Worm (Caenorhabditis elegans): ENCODE data around the gene C10A4.2.

Gene C10A4.2

ce11 chrX:7446485-7446884, 36.5 kb downstream of the C10A4.2 start:
- TF ChIP-seq madf-10 (tag; optimal IDR thresholded peaks at IDR 0.05), result no peak
- no peak for TF ChIP-seq B0336.3 (GFP tag; IDR thresholded peaks at IDR 0.05)
- TF ChIP-seq B0261.1 (tag; optimal IDR thresholded peaks at IDR 0.05), result no peak
- TF ChIP-seq ZK185.1 (tag; optimal IDR thresholded peaks at IDR 0.05; ENCODE audit: poor library complexity, severe bottlenecking), result no peak
- TF ChIP-seq ztf-28 (GFP tag; IDR thresholded peaks at IDR 0.05), result no peak
- TF ChIP-seq C17E4.6 (GFP tag; IDR thresholded peaks at IDR 0.05), result no peak
- no peak for TF ChIP-seq nhr-120 (GFP tag; IDR thresholded peaks at IDR 0.05)
- no peak for TF ChIP-seq Y79H2A.3 (GFP tag; conservative IDR thresholded peaks at IDR 0.05)
- no peak for TF ChIP-seq lin-54 (GFP tag; optimal IDR thresholded peaks at IDR 0.05)

ce11 chrX:7447340-7447739, 37.3 kb downstream of the C10A4.2 start:
- TF ChIP-seq ztf-18 (tag; optimal IDR thresholded peaks at IDR 0.05) (no peak), hsf-1 (GFP tag; IDR thresholded peaks at IDR 0.05) (no peak), snpc-3.4 (tag; optimal IDR thresholded peaks at IDR 0.05) (no peak), bed-1 (GFP tag; IDR thresholded peaks at IDR 0.05) (no peak), mxl-1 (tag; optimal IDR thresholded peaks at IDR 0.05) (no peak), repo-1 (tag; optimal IDR thresholded peaks at IDR 0.05) (no peak), nhr-179 (tag; optimal IDR thresholded peaks at IDR 0.05) (no peak), aptf-3 (GFP tag; IDR thresholded peaks at IDR 0.05) (no peak), ztf-22 (GFP tag; optimal IDR thresholded peaks at IDR 0.05) (no peak), dpl-1 (GFP tag; optimal IDR thresholded peaks at IDR 0.05) (no peak), ceh-27 (GFP tag; optimal IDR thresholded peaks at IDR 0.05) (no peak), hlh-26 (GFP tag; conservative IDR thresholded peaks at IDR 0.05) (no peak), ztf-26 (tag; optimal IDR thresholded peaks at IDR 0.05) (no peak), dpff-1 (tag; optimal IDR thresholded peaks at IDR 0.05) (no peak), Y79H2A.3 (GFP tag; conservative IDR thresholded peaks at IDR 0.05) (no peak), lir-1 (GFP tag; conservative IDR thresholded peaks at IDR 0.05) (no peak), Y95B8A.8 (GFP tag; IDR thresholded peaks at IDR 0.05) (no peak)

ce11 chrX:7452606-7453005, 42.6 kb downstream of the C10A4.2 start:
- no peak for TF ChIP-seq snpc-1.1 (tag; optimal IDR thresholded peaks at IDR 0.05; ENCODE audit: insufficient read depth)
- TF ChIP-seq cebp-2 (GFP tag; IDR thresholded peaks at IDR 0.05), result no peak
- TF ChIP-seq F57C9.4 (tag; optimal IDR thresholded peaks at IDR 0.05), result no peak
- TF ChIP-seq tlf-1 (GFP tag; optimal IDR thresholded peaks at IDR 0.05), result no peak
- TF ChIP-seq aptf-3 (GFP tag; IDR thresholded peaks at IDR 0.05), result no peak
- TF ChIP-seq B0035.1 (tag; optimal IDR thresholded peaks at IDR 0.05), result no peak
- no peak for TF ChIP-seq Y79H2A.3 (GFP tag; conservative IDR thresholded peaks at IDR 0.05)
- no peak for TF ChIP-seq him-1 (tag; optimal IDR thresholded peaks at IDR 0.05)
- TF ChIP-seq lsy-27 (tag; optimal IDR thresholded peaks at IDR 0.05; ENCODE audit: borderline replicate concordance, insufficient read depth), result no peak
- TF ChIP-seq zfh-2 (GFP tag; conservative IDR thresholded peaks at IDR 0.05), result no peak
- TF ChIP-seq aptf-2 (GFP tag; conservative IDR thresholded peaks at IDR 0.05), result no peak
- TF ChIP-seq gei-17 (GFP tag; optimal IDR thresholded peaks at IDR 0.05), result no peak
- no peak for TF ChIP-seq ceh-27 (GFP tag; optimal IDR thresholded peaks at IDR 0.05)
- TF ChIP-seq K11D2.4 (GFP tag; IDR thresholded peaks at IDR 0.05), result no peak
- TF ChIP-seq madf-6 (GFP tag; IDR thresholded peaks at IDR 0.05), result no peak
- TF ChIP-seq Y53G8AR.9 (GFP tag; conservative IDR thresholded peaks at IDR 0.05), result no peak
- no peak for TF ChIP-seq ccch-3 (GFP tag; optimal IDR thresholded peaks at IDR 0.05)
- no peak for TF ChIP-seq sdz-38 (tag; optimal IDR thresholded peaks at IDR 0.05)
- TF ChIP-seq hsf-1 (GFP tag; IDR thresholded peaks at IDR 0.05), result no peak
- TF ChIP-seq bed-1 (GFP tag; IDR thresholded peaks at IDR 0.05), result no peak
